Worm (Caenorhabditis elegans): ENCODE results near the gene F56A11.4.

ce11 chrIV:596292-596952 is 48.3 kb downstream of the F56A11.4 start, which contains the start of the genes C18H7.7 and C18H7.11:
- TF ChIP-seq mab-5 (tag; optimal IDR thresholded peaks at IDR 0.05) (no peak), ztf-11 (tag; optimal IDR thresholded peaks at IDR 0.05) (no peak), pha-4 (tag; optimal IDR thresholded peaks at IDR 0.05) (no peak), unc-62 (GFP tag; optimal IDR thresholded peaks at IDR 0.05) (no peak), tbx-8 (GFP tag; optimal IDR thresholded peaks at IDR 0.05) (no peak), sem-2 (GFP tag; optimal IDR thresholded peaks at IDR 0.05) (no peak), unc-39 (tag; optimal IDR thresholded peaks at IDR 0.05) (no peak), ces-1 (GFP tag; optimal IDR thresholded peaks at IDR 0.05) (no peak), blmp-1 (tag; optimal IDR thresholded peaks at IDR 0.05) (no peak)

Measured in whole organism, mixed stage, embryonic.